Worm (Caenorhabditis elegans) whole organism, L1 larva: Measurements from ENCODE around the gene R06F6.8.
A peak's percentile ranks its signal among the peaks of the same experiment; 100 is the strongest.

Experiments used
- C04F5.9 ChIP-seq: sonication (generic microtip); optimal IDR thresholded peaks from 2 replicates; lab custom pipeline; 2016; ENCODE audit warnings: missing genetic modification characterization, missing compliant biosample characterization
- F16B12.6 ChIP-seq: fragments of 150-350 bp; optimal IDR thresholded peaks from 2 replicates; lab custom pipeline; 2014; ENCODE audit warnings: missing biosample characterization, missing genetic modification characterization
- aha-1 ChIP-seq: fragments of 150-350 bp; optimal IDR thresholded peaks from 2 replicates; lab custom pipeline; 2014; ENCODE audit warnings: missing biosample characterization, missing genetic modification characterization
- aly-2 ChIP-seq: fragments of 150-350 bp; optimal IDR thresholded peaks from 2 replicates; lab custom pipeline; 2014; ENCODE audit warnings: missing biosample characterization, missing genetic modification characterization
- ceh-63 ChIP-seq: fragments of 200-800 bp; sonication (Bioruptor generic); optimal IDR thresholded peaks from 2 replicates; lab custom pipeline; 2018; ENCODE audit warnings: mild to moderate bottlenecking, missing genetic modification characterization, missing compliant biosample characterization
- ceh-88 ChIP-seq: fragments of 200-800 bp; sonication (Bioruptor generic); IDR thresholded peaks from 2 replicates; pipeline ENCODE4 v1.3.6; 2022; ENCODE audit warnings: missing genetic modification characterization, missing compliant biosample characterization
- ces-1 ChIP-seq: fragments of 150-350 bp; optimal IDR thresholded peaks from 2 replicates; lab custom pipeline; 2014; ENCODE audit warnings: missing biosample characterization, missing genetic modification reagents, missing genetic modification characterization
- dpl-1 ChIP-seq, 3 experiments: fragments of 150-350 bp in 2 of 3; sonication (generic microtip) in 1 of 3; optimal IDR thresholded peaks; 2 replicates each; lab custom pipeline; 2014 to 2017; ENCODE audit warnings: missing biosample characterization in 3 of 3, missing genetic modification characterization in 3 of 3, missing genetic modification reagents in 3 of 3
- dsc-1 ChIP-seq: sonication (generic microtip); optimal IDR thresholded peaks from 2 replicates; lab custom pipeline; 2016; ENCODE audit warnings: mild to moderate bottlenecking, missing genetic modification characterization, missing compliant biosample characterization
- efl-3 ChIP-seq: fragments of 200-800 bp; sonication (Bioruptor generic); optimal IDR thresholded peaks from 2 replicates; lab custom pipeline; 2018; ENCODE audit warnings: mild to moderate bottlenecking, missing genetic modification characterization, missing compliant biosample characterization
- egl-13 ChIP-seq: sonication (generic microtip); optimal IDR thresholded peaks from 2 replicates; lab custom pipeline; 2016; ENCODE audit warnings: missing genotype, missing genetic modification reagents, missing genetic modification characterization, missing compliant biosample characterization
- egl-27 ChIP-seq, 2 experiments: fragments of 150-350 bp in 1 of 2; sonication (generic microtip); optimal IDR thresholded peaks; 3 replicates each; lab custom pipeline; 2017 to 2018; ENCODE audit warnings: missing biosample characterization in 2 of 2, missing genetic modification characterization in 2 of 2, missing genetic modification reagents in 2 of 2
- elt-2 ChIP-seq: sonication (generic microtip); optimal IDR thresholded peaks from 2 replicates; lab custom pipeline; 2016; ENCODE audit warnings: missing genetic modification characterization, mild to moderate bottlenecking, inconsistent platforms, missing compliant biosample characterization, missing genetic modification reagents
- ets-5 ChIP-seq: fragments of 200-800 bp; sonication (Bioruptor generic); IDR thresholded peaks from 2 replicates; pipeline ENCODE4 v1.3.6; 2022; ENCODE audit warnings: missing genetic modification characterization, missing compliant biosample characterization
- fkh-10 ChIP-seq: sonication (generic microtip); optimal IDR thresholded peaks from 2 replicates; lab custom pipeline; 2017; ENCODE audit warnings: missing biosample characterization, missing genetic modification reagents, missing genetic modification characterization
- fkh-8 ChIP-seq: sonication (generic microtip); optimal IDR thresholded peaks from 2 replicates; lab custom pipeline; 2016; ENCODE audit warnings: mild to moderate bottlenecking, missing genetic modification characterization, missing compliant biosample characterization
- grh-1 ChIP-seq: fragments of 200-800 bp; sonication (Bioruptor generic); IDR thresholded peaks from 2 replicates; pipeline ENCODE4 v1.3.6; 2022; ENCODE audit warnings: missing genetic modification reagents, missing genetic modification characterization, missing compliant biosample characterization
- hlh-4 ChIP-seq: sonication (generic microtip); optimal IDR thresholded peaks from 2 replicates; lab custom pipeline; 2016; ENCODE audit warnings: mild to moderate bottlenecking, missing genetic modification characterization, missing compliant biosample characterization
- hpl-2 ChIP-seq: fragments of 150-350 bp; optimal IDR thresholded peaks from 2 replicates; lab custom pipeline; 2014; ENCODE audit warnings: missing biosample characterization, missing genetic modification reagents, missing genetic modification characterization
- irx-1 ChIP-seq: sonication (generic microtip); optimal IDR thresholded peaks from 2 replicates; lab custom pipeline; 2016; ENCODE audit warnings: missing genetic modification characterization, missing compliant biosample characterization
- jun-1 ChIP-seq: fragments of 150-350 bp; optimal IDR thresholded peaks from 2 replicates; lab custom pipeline; 2014; ENCODE audit warnings: missing biosample characterization, missing genetic modification reagents, missing genetic modification characterization
- lin-13 ChIP-seq: fragments of 150-350 bp; optimal IDR thresholded peaks from 2 replicates; lab custom pipeline; 2014; ENCODE audit warnings: missing biosample characterization, missing genetic modification reagents, missing genetic modification characterization
- lin-14 ChIP-seq: fragments of 200-800 bp; sonication (Bioruptor generic); optimal IDR thresholded peaks from 2 replicates; lab custom pipeline; 2018; ENCODE audit warnings: mild to moderate bottlenecking, missing genetic modification characterization, moderate library complexity, missing compliant biosample characterization
- lin-15B ChIP-seq: fragments of 150-350 bp; sonication (generic microtip); optimal IDR thresholded peaks from 3 replicates; lab custom pipeline; 2014; ENCODE audit warnings: missing biosample characterization, missing genetic modification characterization
- lin-35 ChIP-seq, 2 experiments: fragments of 150-350 bp; optimal IDR thresholded peaks; 2 replicates each; lab custom pipeline; 2014; ENCODE audit warnings: missing biosample characterization in 2 of 2, missing genetic modification characterization in 2 of 2, missing genetic modification reagents in 2 of 2
- mdl-1 ChIP-seq, 2 experiments: fragments of 150-350 bp; optimal IDR thresholded peaks; 2 replicates each; lab custom pipeline; 2014 to 2017; ENCODE audit warnings: missing biosample characterization in 2 of 2, missing genetic modification characterization in 2 of 2, inconsistent platforms in 1 of 2
- mef-2 ChIP-seq: fragments of 150-350 bp; optimal IDR thresholded peaks from 2 replicates; lab custom pipeline; 2014; ENCODE audit warnings: missing biosample characterization, missing genetic modification characterization
- nhr-12 ChIP-seq: sonication (generic microtip); optimal IDR thresholded peaks from 2 replicates; lab custom pipeline; 2017; ENCODE audit warnings: missing biosample characterization, missing genetic modification characterization
- nhr-19 ChIP-seq: fragments of 200-800 bp; sonication (Bioruptor generic); conservative IDR thresholded peaks from 2 replicates; pipeline ENCODE4 v1.3.6; 2022; ENCODE audit warnings: missing genetic modification characterization, missing compliant biosample characterization
- nhr-20 ChIP-seq: sonication (generic microtip); optimal IDR thresholded peaks from 2 replicates; lab custom pipeline; 2016; ENCODE audit warnings: mild to moderate bottlenecking, missing genetic modification characterization, missing compliant biosample characterization
- nhr-237 ChIP-seq: fragments of 150-350 bp; optimal IDR thresholded peaks from 2 replicates; lab custom pipeline; 2014; ENCODE audit warnings: missing biosample characterization, missing genetic modification characterization
- nhr-28 ChIP-seq: fragments of 150-350 bp; optimal IDR thresholded peaks from 2 replicates; lab custom pipeline; 2014; ENCODE audit warnings: missing biosample characterization, missing genetic modification characterization
- nhr-47 ChIP-seq: sonication (generic microtip); optimal IDR thresholded peaks from 2 replicates; lab custom pipeline; 2016; ENCODE audit warnings: mild to moderate bottlenecking, missing genetic modification characterization, moderate library complexity, missing compliant biosample characterization
- nhr-84 ChIP-seq: sonication (generic microtip); optimal IDR thresholded peaks from 2 replicates; lab custom pipeline; 2017; ENCODE audit warnings: missing biosample characterization, missing genetic modification characterization
- pax-3 ChIP-seq: fragments of 200-800 bp; sonication (Bioruptor generic); optimal IDR thresholded peaks from 2 replicates; lab custom pipeline; 2018; ENCODE audit warnings: mild to moderate bottlenecking, missing genetic modification characterization, moderate library complexity, missing compliant biosample characterization
- pqm-1 ChIP-seq: sonication (generic microtip); optimal IDR thresholded peaks from 3 replicates; lab custom pipeline; 2017; ENCODE audit warnings: missing biosample characterization, missing genetic modification characterization
- rnt-1 ChIP-seq: sonication (generic microtip); optimal IDR thresholded peaks from 2 replicates; lab custom pipeline; 2016; ENCODE audit warnings: mild to moderate bottlenecking, missing genetic modification characterization, moderate library complexity, missing compliant biosample characterization
- skn-1 ChIP-seq: fragments of 150-350 bp; optimal IDR thresholded peaks from 2 replicates; lab custom pipeline; 2014; ENCODE audit warnings: missing biosample characterization, missing genetic modification characterization
- snpc-4 ChIP-seq: fragments of 150-350 bp; optimal IDR thresholded peaks from 2 replicates; lab custom pipeline; 2014; ENCODE audit warnings: missing biosample characterization, missing genetic modification characterization
- sptf-1 ChIP-seq: fragments of 150-350 bp; optimal IDR thresholded peaks from 2 replicates; lab custom pipeline; 2014; ENCODE audit warnings: missing biosample characterization, missing genetic modification characterization
- swsn-7 ChIP-seq: sonication (generic microtip); optimal IDR thresholded peaks from 2 replicates; lab custom pipeline; 2016; ENCODE audit warnings: missing genetic modification characterization, missing compliant biosample characterization
- unc-130 ChIP-seq: fragments of 150-350 bp; optimal IDR thresholded peaks from 2 replicates; lab custom pipeline; 2017; ENCODE audit warnings: missing biosample characterization, missing genetic modification characterization, inconsistent platforms
- unc-30 ChIP-seq: sonication (generic microtip); optimal IDR thresholded peaks from 2 replicates; lab custom pipeline; 2017; ENCODE audit warnings: missing biosample characterization, missing genetic modification characterization
- unc-62 ChIP-seq: fragments of 150-350 bp; optimal IDR thresholded peaks from 2 replicates; lab custom pipeline; 2014; ENCODE audit warnings: missing biosample characterization, missing genetic modification reagents, missing genetic modification characterization
- zag-1 ChIP-seq: fragments of 150-350 bp; optimal IDR thresholded peaks from 2 replicates; lab custom pipeline; 2014; ENCODE audit warnings: missing biosample characterization, missing genetic modification characterization
- ztf-4 ChIP-seq: fragments of 150-350 bp; optimal IDR thresholded peaks from 2 replicates; lab custom pipeline; 2014; ENCODE audit warnings: missing biosample characterization, missing genetic modification characterization

Gene R06F6.8

DNA sequence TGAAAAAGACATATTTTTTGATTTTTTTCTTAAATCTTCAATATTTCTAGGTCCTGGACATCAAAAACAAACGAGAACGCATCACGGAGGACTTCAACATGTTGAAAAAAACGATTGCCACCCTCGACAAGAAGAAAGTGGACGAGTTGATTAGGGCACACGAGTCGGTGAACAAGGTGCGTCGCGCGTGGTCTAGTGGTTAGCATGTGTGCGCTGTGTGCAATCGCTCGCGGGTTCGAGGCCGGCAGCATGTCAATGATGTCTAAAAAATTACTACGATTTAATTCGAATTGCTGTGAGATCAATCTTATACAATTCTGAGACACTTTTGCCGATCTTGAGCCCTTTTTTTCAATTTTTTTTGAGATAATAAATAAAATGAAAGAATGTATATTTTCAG lies 20.3 kb upstream of the R06F6.8 start (continued):
- TF ChIP-seq aly-2 (tag; lab: Kevin White, UChicago) (peak; percentile 80), elt-2 (tag; lab: Kevin White, UChicago) (peak; percentile 55), nhr-84 (tag; lab: Kevin White, UChicago) (no peak), ces-1 (GFP tag; lab: Kevin White, UChicago) (no peak), swsn-7 (tag; lab: Kevin White, UChicago) (peak; percentile 86), ztf-4 (tag; lab: Kevin White, UChicago) (peak; percentile 58), dpl-1 (GFP tag; optimal IDR thresholded peaks at IDR 0.05; lab: Kevin White, UChicago) (peak; percentile 58 to 70 (median 69)), lin-13 (GFP tag; lab: Kevin White, UChicago) (peak; percentile 84), lin-35 (GFP tag; optimal IDR thresholded peaks at IDR 0.05; lab: Kevin White, UChicago) (peak; percentile 77 to 89), pax-3 (tag; lab: Kevin White, UChicago) (peak; percentile 35), unc-62 (GFP tag; lab: Kevin White, UChicago) (no peak), hlh-4 (tag; lab: Kevin White, UChicago) (no peak), nhr-28 (tag; lab: Kevin White, UChicago) (no peak), efl-3 (GFP tag; lab: Kevin White, UChicago) (no peak), fkh-8 (tag; lab: Kevin White, UChicago) (peak; percentile 82), rnt-1 (peak; percentile 93), jun-1 (tag; lab: Kevin White, UChicago) (peak; percentile 70), C04F5.9 (tag; lab: Kevin White, UChicago) (peak; percentile 85), pqm-1 (tag; lab: Kevin White, UChicago) (no peak), unc-30 (tag; lab: Kevin White, UChicago) (no peak), nhr-237 (tag; lab: Kevin White, UChicago) (peak; percentile 23), dsc-1 (tag; lab: Kevin White, UChicago) (peak; percentile 88), skn-1 (tag; lab: Kevin White, UChicago) (peak; percentile 74), nhr-20 (tag; lab: Kevin White, UChicago) (peak; percentile 88), mdl-1 (tag; optimal IDR thresholded peaks at IDR 0.05; lab: Kevin White, UChicago) (peak; percentile 9 to 86), sptf-1 (tag; lab: Kevin White, UChicago) (no peak), egl-13 (tag; lab: Kevin White, UChicago) (peak; percentile 63), nhr-47 (tag; lab: Kevin White, UChicago) (peak; percentile 90), mef-2 (tag; lab: Kevin White, UChicago) (peak; percentile 30), ceh-63 (GFP tag; lab: Kevin White, UChicago) (no peak), nhr-12 (tag; lab: Kevin White, UChicago) (no peak), lin-15B (tag; lab: Kevin White, UChicago) (no peak)
- TF ChIP-seq, all 84 proteins: peak for 57

DNA sequence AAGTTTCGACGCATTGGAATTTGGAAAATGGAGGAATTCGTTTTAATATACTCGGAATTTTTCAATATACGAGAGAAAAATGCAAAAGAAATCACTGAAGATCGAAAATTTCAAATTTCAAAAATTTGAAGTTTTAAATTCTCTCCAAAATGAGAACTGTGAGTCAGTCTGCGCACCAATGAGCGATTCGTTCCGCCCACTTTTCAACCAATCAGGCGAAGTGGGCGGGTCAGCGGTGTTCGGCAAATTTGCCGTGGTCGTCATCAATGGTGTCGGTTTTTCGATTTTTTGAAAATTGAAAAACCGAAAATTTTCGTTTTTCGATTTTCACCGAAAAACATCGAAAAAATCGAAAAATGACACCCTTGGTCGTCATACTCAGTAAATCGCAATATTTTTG lies 18.8 kb upstream of the R06F6.8 start:
- TF ChIP-seq hpl-2 (GFP tag; lab: Kevin White, UChicago), result no peak
- TF ChIP-seq sptf-1 (tag; lab: Kevin White, UChicago), result no peak
- no peak for TF ChIP-seq unc-130 (tag; lab: Kevin White, UChicago)
- TF ChIP-seq aha-1 (tag; lab: Kevin White, UChicago), result no peak
- TF ChIP-seq snpc-4 (tag; lab: Kevin White, UChicago), result no peak
- no peak for TF ChIP-seq lin-14 (GFP tag; lab: Kevin White, UChicago)
- no peak for TF ChIP-seq zag-1 (tag; lab: Kevin White, UChicago)
- TF ChIP-seq ets-5 (GFP tag; lab: Robert Waterston, UW), result no peak
- TF ChIP-seq egl-27 (tag; optimal IDR thresholded peaks at IDR 0.05; lab: Kevin White, UChicago), result no peak
- TF ChIP-seq nhr-47 (tag; lab: Kevin White, UChicago), result no peak
- TF ChIP-seq ceh-88 (GFP tag; lab: Robert Waterston, UW), result no peak
- no peak for TF ChIP-seq dpl-1 (GFP tag; optimal IDR thresholded peaks at IDR 0.05; lab: Kevin White, UChicago)
- TF ChIP-seq irx-1, result no peak
- no peak for TF ChIP-seq fkh-10 (GFP tag; lab: Kevin White, UChicago)
- TF ChIP-seq lin-13 (GFP tag; lab: Kevin White, UChicago), result no peak
- no peak for TF ChIP-seq nhr-19 (GFP tag; lab: Robert Waterston, UW)
- TF ChIP-seq F16B12.6 (tag; lab: Kevin White, UChicago), result no peak
- TF ChIP-seq jun-1 (tag; lab: Kevin White, UChicago), result no peak
- no peak for TF ChIP-seq grh-1 (GFP tag; lab: Robert Waterston, UW)
